Fruit fly (Drosophila melanogaster): ENCODE data around the gene CG5078.

Gene CG5078

DNA sequence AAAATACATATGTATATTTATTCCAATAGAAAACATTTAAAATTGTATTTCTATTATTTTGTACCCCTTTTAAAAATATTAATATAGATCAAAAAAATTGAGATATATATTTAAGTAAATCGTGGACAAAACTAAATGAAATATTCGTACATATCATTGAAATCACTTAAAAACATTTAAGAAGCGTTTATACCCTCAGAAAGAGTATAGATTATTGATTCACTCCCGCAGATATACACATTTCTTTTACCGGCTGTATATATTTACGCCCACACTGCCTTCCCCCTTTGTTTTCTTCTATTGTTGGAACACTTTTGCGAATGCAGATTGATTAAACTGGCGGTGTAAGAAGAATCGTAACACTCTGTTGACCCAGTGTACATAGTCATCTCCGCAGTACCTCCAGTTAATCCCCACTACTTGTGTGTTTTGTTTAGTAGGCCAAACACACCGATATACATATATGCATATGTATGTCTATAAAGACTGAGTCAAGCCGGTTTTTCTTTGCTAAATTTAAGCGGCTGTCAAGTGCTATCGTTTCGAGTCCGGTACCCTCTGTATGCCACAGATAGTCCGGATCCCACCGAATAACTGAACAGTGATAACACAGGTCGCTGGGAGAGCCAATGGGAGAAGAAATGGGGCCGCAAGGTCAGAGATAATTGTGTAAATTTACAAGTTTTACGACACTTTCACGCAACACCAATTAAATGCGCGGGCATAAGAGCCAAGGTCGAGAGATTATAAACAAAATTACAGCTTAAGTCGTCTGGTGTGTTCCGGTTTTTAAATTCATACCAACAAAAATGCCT lies 34.1 kb upstream of the CG5078 start (continued):
- TF ChIP-seq Sox100B (GFP tag; optimal IDR thresholded peaks at IDR 0.05) (peak; percentile 53), CG9817 (tag; optimal IDR thresholded peaks at IDR 0.05) (peak; percentile 32), CG15011 (GFP tag; optimal IDR thresholded peaks at IDR 0.05) (peak; percentile 73), CG1603 (tag; optimal IDR thresholded peaks at IDR 0.05) (peak; percentile 85), CG6854 (GFP tag; optimal IDR thresholded peaks at IDR 0.05) (peak; percentile 55), ash1 (GFP tag; optimal IDR thresholded peaks at IDR 0.05) (no peak), yki (optimal IDR thresholded peaks at IDR 0.05) (no peak), Abd-B (GFP tag; optimal IDR thresholded peaks at IDR 0.05) (peak; percentile 40), ab (GFP tag; optimal IDR thresholded peaks at IDR 0.05) (no peak), Usf (GFP tag; optimal IDR thresholded peaks at IDR 0.05) (no peak), CG8944 (GFP tag; optimal IDR thresholded peaks at IDR 0.05) (peak; percentile 41), MESR4 (GFP tag; optimal IDR thresholded peaks at IDR 0.05) (peak; percentile 12), Lpt (GFP tag; optimal IDR thresholded peaks at IDR 0.05) (no peak), CG18476 (GFP tag; optimal IDR thresholded peaks at IDR 0.05) (peak; percentile 41), CG7839 (tag; optimal IDR thresholded peaks at IDR 0.05) (peak; percentile 14), NC2β (GFP tag; optimal IDR thresholded peaks at IDR 0.05) (peak; percentile 81), CG11560 (tag; IDR thresholded peaks at IDR 0.05) (no peak), CG10979 (tag; optimal IDR thresholded peaks at IDR 0.05) (peak; percentile 12), Meics (GFP tag; optimal IDR thresholded peaks at IDR 0.05) (peak; percentile 83), NFAT (GFP tag; IDR thresholded peaks at IDR 0.05) (no peak), pan (optimal IDR thresholded peaks at IDR 0.05) (no peak), pan (GFP tag; optimal IDR thresholded peaks at IDR 0.05 in 1 of 2, IDR thresholded peaks at IDR 0.05 in 1 of 2) (no peak), CG4820 (GFP tag; optimal IDR thresholded peaks at IDR 0.05) (peak; percentile 26), CG11093 (GFP tag; IDR thresholded peaks at IDR 0.05) (no peak), wek (GFP tag; optimal IDR thresholded peaks at IDR 0.05) (peak; percentile 83), ac (GFP tag; optimal IDR thresholded peaks at IDR 0.05) (peak; percentile 79), gro (GFP tag; optimal IDR thresholded peaks at IDR 0.05) (peak; percentile 21), gce (GFP tag; IDR thresholded peaks at IDR 0.05) (0 out of 3 replicates have a peak, but pooled peaks have one; percentile 64), Dp (GFP tag; optimal IDR thresholded peaks at IDR 0.05) (no peak), Atf-2 (GFP tag; optimal IDR thresholded peaks at IDR 0.05) (peak; percentile 39), al (GFP tag; IDR thresholded peaks at IDR 0.05) (no peak), btn (GFP tag; optimal IDR thresholded peaks at IDR 0.05) (peak; percentile 45), sens (GFP tag) (peak; percentile 95), seq (GFP tag; IDR thresholded peaks at IDR 0.05) (no peak), CG4707 (GFP tag; optimal IDR thresholded peaks at IDR 0.05) (peak; percentile 58), slp2 (GFP tag; optimal IDR thresholded peaks at IDR 0.05) (peak; percentile 50), Hr51 (GFP tag; optimal IDR thresholded peaks at IDR 0.05) (peak; percentile 20 to 40), Opbp (GFP tag; IDR thresholded peaks at IDR 0.05; ENCODE audit: partially characterized antibody) (no peak), Doc3 (GFP tag; IDR thresholded peaks at IDR 0.05; ENCODE audit: partially characterized antibody) (no peak), CG15269 (tag; optimal IDR thresholded peaks at IDR 0.05) (no peak), sc (optimal IDR thresholded peaks at IDR 0.05) (no peak), sc (GFP tag; optimal IDR thresholded peaks at IDR 0.05) (peak; percentile 78), gem (tag; optimal IDR thresholded peaks at IDR 0.05) (peak; percentile 44), Elba2 (GFP tag; optimal IDR thresholded peaks at IDR 0.05) (no peak), inv (GFP tag; IDR thresholded peaks at IDR 0.05; ENCODE audit: partially characterized antibody) (no peak), ato (GFP tag; IDR thresholded peaks at IDR 0.05; ENCODE audit: partially characterized antibody) (no peak), peb (GFP tag; IDR thresholded peaks at IDR 0.05) (no peak), hkb (optimal IDR thresholded peaks at IDR 0.05) (no peak), hkb (GFP tag; IDR thresholded peaks at IDR 0.05) (no peak), tna (GFP tag; IDR thresholded peaks at IDR 0.05; ENCODE audit: partially characterized antibody) (no peak)
